Fruit fly (Drosophila melanogaster) whole organism, embryonic: ENCODE results near the gene Prosbeta6.

ENCODE experiments used
- CG1024 ChIP-seq: fragments of 200-800 bp; sonication (Bioruptor generic); IDR thresholded peaks from 2 replicates; pipeline ENCODE4 v1.3.6; 2022; ENCODE audit warnings: missing biosample characterization, missing genetic modification characterization
- CG10565 ChIP-seq: fragments of 200-800 bp; sonication (Bioruptor generic); optimal IDR thresholded peaks from 3 replicates; lab custom pipeline; 2016; ENCODE audit warnings: missing biosample characterization, mild to moderate bottlenecking, missing genetic modification characterization
- CG12236 ChIP-seq: fragments of 200-800 bp; sonication (Bioruptor generic); optimal IDR thresholded peaks from 2 replicates; lab custom pipeline; 2016; ENCODE audit warnings: missing biosample characterization, missing genetic modification characterization
- CG14014 ChIP-seq: fragments of 200-800 bp; sonication (Bioruptor generic); IDR thresholded peaks from 2 replicates; pipeline ENCODE4 v1.3.6; 2022; ENCODE audit warnings: missing biosample characterization, missing genetic modification characterization
- CG14710 ChIP-seq: fragments of 200-800 bp; sonication (Bioruptor generic); optimal IDR thresholded peaks from 3 replicates; lab custom pipeline; 2019; ENCODE audit warnings: missing biosample characterization, mild to moderate bottlenecking, missing genetic modification characterization, moderate library complexity
- CG15011 ChIP-seq: fragments of 200-800 bp; sonication (Bioruptor generic); optimal IDR thresholded peaks from 3 replicates; lab custom pipeline; 2018; ENCODE audit warnings: missing biosample characterization, mild to moderate bottlenecking, missing genetic modification characterization
- CG15073 ChIP-seq: fragments of 200-800 bp; sonication (Bioruptor generic); optimal IDR thresholded peaks from 2 replicates; lab custom pipeline; 2016; ENCODE audit warnings: missing biosample characterization, missing genetic modification characterization
- CG1647 ChIP-seq: fragments of 200-800 bp; sonication (Bioruptor generic); optimal IDR thresholded peaks from 3 replicates; lab custom pipeline; 2016; ENCODE audit warnings: missing biosample characterization, missing genetic modification characterization
- CG17186 ChIP-seq: fragments of 200-800 bp; sonication (Bioruptor generic); optimal IDR thresholded peaks from 3 replicates; lab custom pipeline; 2017; ENCODE audit warnings: missing biosample characterization, missing genetic modification reagents, missing genetic modification characterization
- CG17361 ChIP-seq: fragments of 200-800 bp; sonication (Bioruptor generic); IDR thresholded peaks from 3 replicates; pipeline ENCODE4 v1.3.6; 2022; ENCODE audit warnings: missing biosample characterization, missing genetic modification characterization
- CG17385 ChIP-seq: fragments of 200-800 bp; sonication (Bioruptor generic); optimal IDR thresholded peaks from 3 replicates; lab custom pipeline; 2018; ENCODE audit warnings: missing biosample characterization, mild to moderate bottlenecking, missing genetic modification characterization
- CG18619 ChIP-seq: fragments of 200-800 bp; sonication (Bioruptor generic); optimal IDR thresholded peaks from 3 replicates; lab custom pipeline; 2017; ENCODE audit warnings: missing biosample characterization, mild to moderate bottlenecking, missing genetic modification characterization
- CG30020 ChIP-seq: fragments of 200-800 bp; optimal IDR thresholded peaks from 2 replicates; lab custom pipeline; 2019; ENCODE audit warnings: missing biosample characterization, mild to moderate bottlenecking, missing genetic modification characterization, moderate library complexity
- CG30431 ChIP-seq: fragments of 200-800 bp; sonication (Bioruptor generic); optimal IDR thresholded peaks from 2 replicates; lab custom pipeline; 2017; ENCODE audit warnings: missing biosample characterization, missing genetic modification characterization
- CG32772 ChIP-seq: fragments of 200-800 bp; sonication (Bioruptor generic); IDR thresholded peaks from 2 replicates; pipeline ENCODE4 v1.3.6; 2022; ENCODE audit warnings: missing biosample characterization, missing genetic modification characterization
- CG33213 ChIP-seq: fragments of 200-800 bp; sonication (Bioruptor generic); optimal IDR thresholded peaks from 3 replicates; lab custom pipeline; 2016; ENCODE audit warnings: missing biosample characterization, missing genetic modification characterization
- CG34224 ChIP-seq: fragments of 200-800 bp; sonication (Bioruptor generic); IDR thresholded peaks from 3 replicates; pipeline ENCODE4 v1.3.6; 2022; ENCODE audit warnings: missing biosample characterization, missing genetic modification characterization; ENCODE audit not compliant: partially characterized antibody
- CG5245 ChIP-seq: fragments of 200-800 bp; sonication (Bioruptor generic); optimal IDR thresholded peaks from 3 replicates; lab custom pipeline; 2016; ENCODE audit warnings: missing biosample characterization, missing genetic modification characterization
- CG7271 ChIP-seq: fragments of 200-800 bp; sonication (Bioruptor generic); optimal IDR thresholded peaks from 2 replicates; lab custom pipeline; 2018; ENCODE audit warnings: missing biosample characterization, mild to moderate bottlenecking, missing genetic modification characterization, moderate library complexity
- CG8478 ChIP-seq: fragments of >200 bp; optimal IDR thresholded peaks from 2 replicates; lab custom pipeline; 2018
- CkIIα-i1 ChIP-seq: fragments of 200-800 bp; sonication (Bioruptor generic); IDR thresholded peaks from 2 replicates; pipeline ENCODE4 v1.3.6; 2022; ENCODE audit warnings: missing biosample characterization, missing genetic modification characterization
- Doc2 ChIP-seq: fragments of 200-800 bp; sonication (Bioruptor generic); IDR thresholded peaks from 2 replicates; pipeline ENCODE4 v1.3.6; 2022; ENCODE audit warnings: missing biosample characterization, missing genetic modification characterization
- E2f2 ChIP-seq: fragments of 200-800 bp; sonication (Bioruptor generic); IDR thresholded peaks from 2 replicates; pipeline ENCODE4 v1.3.6; 2022; ENCODE audit warnings: missing biosample characterization, missing genetic modification characterization
- ERR ChIP-seq: fragments of 200-800 bp; sonication (Bioruptor generic); optimal IDR thresholded peaks from 2 replicates; lab custom pipeline; 2016; ENCODE audit warnings: missing biosample characterization, missing genetic modification characterization
- Fer3 ChIP-seq: fragments of 200-800 bp; sonication (Bioruptor generic); optimal IDR thresholded peaks from 2 replicates; lab custom pipeline; 2018; ENCODE audit warnings: missing biosample characterization, mild to moderate bottlenecking, missing genetic modification characterization, moderate library complexity
- GATAe ChIP-seq: fragments of 200-800 bp; sonication (Bioruptor generic); conservative IDR thresholded peaks from 2 replicates; pipeline ENCODE4 v1.3.6; 2022; ENCODE audit warnings: missing biosample characterization, missing genetic modification characterization
- HLH3B ChIP-seq: fragments of 200-800 bp; sonication (Bioruptor generic); IDR thresholded peaks from 2 replicates; pipeline ENCODE4 v1.3.6; 2022; ENCODE audit warnings: missing biosample characterization, missing genetic modification characterization
- HmgZ ChIP-seq: fragments of 200-800 bp; sonication (Bioruptor generic); optimal IDR thresholded peaks from 2 replicates; lab custom pipeline; 2018; ENCODE audit warnings: missing biosample characterization, mild to moderate bottlenecking, missing genetic modification characterization
- Hmx ChIP-seq: fragments of 200-800 bp; sonication (Bioruptor generic); optimal IDR thresholded peaks from 2 replicates; lab custom pipeline; 2016; ENCODE audit warnings: missing biosample characterization, missing genetic modification characterization
- Lhr ChIP-seq: fragments of 200-800 bp; sonication (Bioruptor generic); optimal IDR thresholded peaks from 3 replicates; lab custom pipeline; 2017; ENCODE audit warnings: mild to moderate bottlenecking, missing biosample characterization, missing genetic modification reagents, missing genetic modification characterization
- Poxn ChIP-seq: fragments of 200-800 bp; sonication (Bioruptor generic); IDR thresholded peaks from 2 replicates; pipeline ENCODE4 v1.3.6; 2022; ENCODE audit warnings: missing biosample characterization, missing genetic modification characterization
- Spps ChIP-seq: fragments of 200-800 bp; sonication (Bioruptor generic); optimal IDR thresholded peaks from 2 replicates; lab custom pipeline; 2018; ENCODE audit warnings: missing biosample characterization, mild to moderate bottlenecking, missing genetic modification characterization
- Tbp ChIP-seq: fragments of >200 bp; optimal IDR thresholded peaks from 2 replicates; lab custom pipeline; 2018; ENCODE audit warnings: missing biosample characterization, missing genetic modification characterization
- abd-A ChIP-seq: fragments of 200-800 bp; sonication (Bioruptor generic); optimal IDR thresholded peaks from 3 replicates; lab custom pipeline; 2019; ENCODE audit warnings: missing biosample characterization, mild to moderate bottlenecking, missing genetic modification characterization, moderate library complexity
- ash1 ChIP-seq: fragments of 200-800 bp; sonication (Bioruptor generic); optimal IDR thresholded peaks from 2 replicates; lab custom pipeline; 2018; ENCODE audit warnings: missing biosample characterization, mild to moderate bottlenecking, missing genetic modification characterization
- ato ChIP-seq: fragments of 200-800 bp; sonication (Bioruptor generic); IDR thresholded peaks from 2 replicates; pipeline ENCODE4 v1.3.6; 2022; ENCODE audit warnings: missing biosample characterization, missing genetic modification characterization; ENCODE audit not compliant: partially characterized antibody
- chif ChIP-seq, 2 experiments: fragments of 200-800 bp; sonication (Bioruptor generic); optimal IDR thresholded peaks; 3 replicates each; lab custom pipeline; 2016; ENCODE audit warnings: missing biosample characterization in 2 of 2, missing genetic modification characterization in 2 of 2
- chinmo ChIP-seq: fragments of 200-800 bp; sonication (Bioruptor generic); IDR thresholded peaks from 4 replicates; pipeline ENCODE4 v1.3.6; 2022; ENCODE audit warnings: missing biosample characterization, missing genetic modification characterization; ENCODE audit not compliant: partially characterized antibody
- eyg ChIP-seq: fragments of 200-800 bp; sonication (Bioruptor generic); optimal IDR thresholded peaks from 3 replicates; lab custom pipeline; 2016; ENCODE audit warnings: missing biosample characterization, missing genetic modification characterization
- gcm ChIP-seq: fragments of 200-800 bp; sonication (Bioruptor generic); optimal IDR thresholded peaks from 2 replicates; lab custom pipeline; 2019; ENCODE audit warnings: missing biosample characterization, mild to moderate bottlenecking, missing genetic modification characterization, moderate library complexity
- gfzf ChIP-seq: fragments of 200-800 bp; sonication (Bioruptor generic); optimal IDR thresholded peaks from 2 replicates; lab custom pipeline; 2016; ENCODE audit warnings: missing biosample characterization, mild to moderate bottlenecking, missing genetic modification characterization, moderate library complexity
- insv ChIP-seq, 2 experiments: fragments of 200-800 bp; sonication (Bioruptor generic); optimal IDR thresholded peaks; 3 replicates each; lab custom pipeline; 2016 to 2018; ENCODE audit warnings: missing biosample characterization in 2 of 2, missing genetic modification characterization in 2 of 2
- jing ChIP-seq: fragments of 200-800 bp; sonication (Bioruptor generic); optimal IDR thresholded peaks from 2 replicates; lab custom pipeline; 2018; ENCODE audit warnings: missing biosample characterization, mild to moderate bottlenecking, missing genetic modification characterization
- jumu ChIP-seq: fragments of 200-800 bp; sonication (Bioruptor generic); optimal IDR thresholded peaks from 3 replicates; lab custom pipeline; 2016; ENCODE audit warnings: missing biosample characterization, missing genetic modification characterization
- lola ChIP-seq, 3 experiments: fragments of >200 bp in 2 of 3; fragments of 200-800 bp in 1 of 3; sonication (Bioruptor generic) in 1 of 3; optimal IDR thresholded peaks; 2 replicates each; lab custom pipeline; 2017 to 2019; ENCODE audit warnings: missing biosample characterization in 3 of 3, missing genetic modification characterization in 3 of 3, mild to moderate bottlenecking in 1 of 3, moderate library complexity in 1 of 3
- mam ChIP-seq: fragments of 200-800 bp; sonication (Bioruptor generic); optimal IDR thresholded peaks from 3 replicates; lab custom pipeline; 2016; ENCODE audit warnings: missing biosample characterization, missing genetic modification characterization
- odd ChIP-seq: fragments of 200-800 bp; sonication (Bioruptor generic); optimal IDR thresholded peaks from 2 replicates; lab custom pipeline; 2017; ENCODE audit warnings: missing biosample characterization, mild to moderate bottlenecking, missing genetic modification characterization
- peb ChIP-seq: fragments of 200-800 bp; sonication (Bioruptor generic); IDR thresholded peaks from 2 replicates; pipeline ENCODE4 v1.3.6; 2022; ENCODE audit warnings: missing biosample characterization, missing genetic modification characterization
- ranshi ChIP-seq: fragments of 200-800 bp; sonication (Bioruptor generic); IDR thresholded peaks from 2 replicates; pipeline ENCODE4 v1.3.6; 2022; ENCODE audit warnings: missing biosample characterization, missing genetic modification characterization
- salm ChIP-seq: fragments of 200-800 bp; sonication (Bioruptor generic); optimal IDR thresholded peaks from 2 replicates; lab custom pipeline; 2018; ENCODE audit warnings: missing biosample characterization, mild to moderate bottlenecking, missing genetic modification characterization
- sr ChIP-seq: fragments of 200-800 bp; sonication (Bioruptor generic); IDR thresholded peaks from 3 replicates; pipeline ENCODE4 v1.3.6; 2022; ENCODE audit warnings: missing biosample characterization, missing genetic modification characterization

Prosbeta6 gene

DNA sequence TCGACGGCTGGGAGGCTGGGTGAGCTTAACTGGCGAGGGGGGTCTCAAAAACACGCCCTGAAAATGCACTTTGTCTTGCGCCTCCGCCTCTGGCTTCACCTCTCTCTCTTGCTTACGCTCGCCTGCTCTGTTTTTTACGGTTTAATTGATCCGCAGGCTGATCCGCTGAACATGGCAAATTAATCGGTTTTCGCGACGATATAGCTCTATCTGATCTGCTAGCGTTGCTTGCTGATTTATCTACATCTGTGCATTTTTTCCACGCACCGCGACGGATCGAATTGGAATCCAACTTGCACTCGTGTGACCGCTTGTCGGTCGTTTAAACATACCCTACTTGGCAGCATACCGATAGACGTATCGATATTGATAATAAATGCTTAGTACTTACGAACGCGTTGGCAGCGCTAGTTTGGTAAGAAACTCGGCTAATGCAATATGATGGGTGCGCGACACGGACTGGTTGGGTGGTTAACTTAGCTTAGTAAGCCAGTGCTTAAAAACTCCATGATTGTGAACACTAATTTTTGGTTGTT lies 37.4 kb upstream of the Prosbeta6 start, which contains the start of gene Abl (continued):
- TF ChIP-seq CG14710 (peak; percentile 85), CG12236 (GFP tag; lab: Kevin White, UChicago) (no peak), CG5245 (GFP tag; lab: Kevin White, UChicago) (peak; percentile 5), jumu (GFP tag; lab: Kevin White, UChicago) (peak; percentile 84), CG18619 (GFP tag; lab: Kevin White, UChicago) (no peak), CG8478 (lab: Kevin White, UChicago) (no peak), abd-A (peak; percentile 87), GATAe (GFP tag; lab: Robert Waterston, UW) (no peak), CkIIα-i1 (GFP tag; lab: Robert Waterston, UW) (no peak), chif (GFP tag; optimal IDR thresholded peaks at IDR 0.05; lab: Kevin White, UChicago) (peak; percentile 73 to 75), Lhr (GFP tag; lab: Kevin White, UChicago) (peak; percentile 98), salm (tag; lab: Kevin White, UChicago) (peak; percentile 42), E2f2 (peak; percentile 92), jing (GFP tag; lab: Kevin White, UChicago) (no peak), Spps (tag; lab: Kevin White, UChicago) (peak; percentile 33), mam (GFP tag; lab: Kevin White, UChicago) (peak; percentile 82), odd (no peak), Hmx (no peak), ato (peak; percentile 61), Tbp (no peak), lola (GFP tag; optimal IDR thresholded peaks at IDR 0.05; lab: Kevin White, UChicago) (no peak), insv (GFP tag; optimal IDR thresholded peaks at IDR 0.05; lab: Kevin White, UChicago) (peak; percentile 86 to 99), HLH3B (GFP tag; lab: Robert Waterston, UW) (0 out of 2 replicates have a peak, but pooled peaks have one; percentile 18), ash1 (GFP tag; lab: Kevin White, UChicago) (peak; percentile 69), CG30431 (GFP tag; lab: Kevin White, UChicago) (no peak), peb (GFP tag; lab: Robert Waterston, UW) (no peak), CG33213 (GFP tag; lab: Kevin White, UChicago) (peak; percentile 97), CG34224 (GFP tag; lab: Robert Waterston, UW) (peak; percentile 64), Fer3 (tag; lab: Kevin White, UChicago) (peak; percentile 62), CG32772 (GFP tag; lab: Robert Waterston, UW) (no peak), gcm (peak; percentile 31), HmgZ (tag; lab: Kevin White, UChicago) (peak; percentile 94), gfzf (peak; percentile 99), Doc2 (GFP tag; lab: Robert Waterston, UW) (no peak), chinmo (GFP tag; lab: Robert Waterston, UW) (peak; percentile 96), ranshi (no peak), CG30020 (tag; lab: Kevin White, UChicago) (peak; percentile 39), CG17361 (peak; percentile 56; the same call in 1 of the 3 replicates), ERR (GFP tag; lab: Kevin White, UChicago) (peak; percentile 90), CG1024 (GFP tag; lab: Robert Waterston, UW) (no peak), CG15073 (GFP tag; lab: Kevin White, UChicago) (no peak), eyg (peak; percentile 53), CG17385 (GFP tag; lab: Kevin White, UChicago) (no peak), Poxn (no peak), CG7271 (tag; lab: Kevin White, UChicago) (no peak), sr (GFP tag; lab: Robert Waterston, UW) (peak; percentile 23; the same call in 1 of the 3 replicates), CG14014 (peak; percentile 47; the same call in 1 of the 2 replicates), CG17186 (GFP tag; lab: Kevin White, UChicago) (peak; percentile 64), CG10565 (no peak), CG15011 (GFP tag; lab: Kevin White, UChicago) (no peak), CG1647 (GFP tag; lab: Kevin White, UChicago) (peak; percentile 82)
